Fruit fly (Drosophila melanogaster) whole organism, embryonic: Measurements from ENCODE around the gene lectin-29Ca.

Experiments
- Antp ChIP-seq: fragments of 200-800 bp; sonication (Bioruptor generic); optimal IDR thresholded peaks from 3 replicates; lab custom pipeline; 2016; ENCODE audit warnings: missing biosample characterization, missing genetic modification characterization
- Atf-2 ChIP-seq: fragments of 200-800 bp; sonication (Bioruptor generic); optimal IDR thresholded peaks from 2 replicates; lab custom pipeline; 2016; ENCODE audit warnings: missing biosample characterization, missing genetic modification characterization
- B-H1 ChIP-seq: fragments of 200-800 bp; sonication (Bioruptor generic); IDR thresholded peaks from 3 replicates; pipeline ENCODE4 v1.3.6; 2022; ENCODE audit warnings: missing biosample characterization, missing genetic modification characterization
- BEAF-32 ChIP-seq: fragments of 200-800 bp; sonication (Bioruptor generic); optimal IDR thresholded peaks from 3 replicates; lab custom pipeline; 2017; ENCODE audit warnings: missing biosample characterization, missing genetic modification characterization, mild to moderate bottlenecking, moderate library complexity, missing genetic modification reagents
- CG12659 ChIP-seq: fragments of 200-800 bp; sonication (Bioruptor generic); optimal IDR thresholded peaks from 3 replicates; lab custom pipeline; 2017; ENCODE audit warnings: mild to moderate bottlenecking, missing biosample characterization, missing genetic modification reagents, missing genetic modification characterization
- CG14710 ChIP-seq: fragments of 200-800 bp; sonication (Bioruptor generic); optimal IDR thresholded peaks from 3 replicates; lab custom pipeline; 2019; ENCODE audit warnings: missing biosample characterization, mild to moderate bottlenecking, missing genetic modification characterization, moderate library complexity
- CG1603 ChIP-seq: fragments of 200-800 bp; sonication (Bioruptor generic); optimal IDR thresholded peaks from 2 replicates; lab custom pipeline; 2019; ENCODE audit warnings: missing biosample characterization, mild to moderate bottlenecking, missing genetic modification characterization, moderate library complexity
- CG1647 ChIP-seq: fragments of 200-800 bp; sonication (Bioruptor generic); optimal IDR thresholded peaks from 3 replicates; lab custom pipeline; 2016; ENCODE audit warnings: missing biosample characterization, missing genetic modification characterization
- CG17186 ChIP-seq: fragments of 200-800 bp; sonication (Bioruptor generic); optimal IDR thresholded peaks from 3 replicates; lab custom pipeline; 2017; ENCODE audit warnings: missing biosample characterization, missing genetic modification reagents, missing genetic modification characterization
- CG1792 ChIP-seq: fragments of 200-800 bp; sonication (Bioruptor generic); optimal IDR thresholded peaks from 2 replicates; lab custom pipeline; 2016; ENCODE audit warnings: missing biosample characterization, missing genetic modification characterization
- CG2202 ChIP-seq: fragments of 200-800 bp; sonication (Bioruptor generic); optimal IDR thresholded peaks from 2 replicates; lab custom pipeline; 2018; ENCODE audit warnings: missing biosample characterization, mild to moderate bottlenecking, missing genetic modification characterization
- CG31388 ChIP-seq: fragments of 200-800 bp; sonication (Bioruptor generic); optimal IDR thresholded peaks from 2 replicates; lab custom pipeline; 2016; ENCODE audit warnings: missing biosample characterization, missing genetic modification characterization
- CG34422 ChIP-seq: fragments of 200-800 bp; sonication (Bioruptor generic); IDR thresholded peaks from 3 replicates; pipeline ENCODE4 v1.3.6; 2022; ENCODE audit warnings: missing biosample characterization, missing genetic modification characterization
- CG3726 ChIP-seq: fragments of 200-800 bp; sonication (Bioruptor generic); IDR thresholded peaks from 3 replicates; pipeline ENCODE4, ENCODE4 v1.3.6; 2022; ENCODE audit warnings: missing biosample characterization, missing genetic modification characterization
- CG4282 ChIP-seq: fragments of 200-800 bp; sonication (Bioruptor generic); optimal IDR thresholded peaks from 2 replicates; lab custom pipeline; 2016; ENCODE audit warnings: missing biosample characterization, missing genetic modification characterization
- CG4328 ChIP-seq: fragments of 200-800 bp; sonication (Bioruptor generic); optimal IDR thresholded peaks from 3 replicates; lab custom pipeline; 2017; ENCODE audit warnings: missing biosample characterization, missing genetic modification reagents, missing genetic modification characterization
- CG4820 ChIP-seq: fragments of 200-800 bp; sonication (Bioruptor generic); optimal IDR thresholded peaks from 3 replicates; lab custom pipeline; 2016; ENCODE audit warnings: missing biosample characterization, missing genetic modification characterization
- CG7786 ChIP-seq: fragments of 200-800 bp; sonication (Bioruptor generic); optimal IDR thresholded peaks from 2 replicates; lab custom pipeline; 2016; ENCODE audit warnings: missing biosample characterization, missing genetic modification characterization
- CG8089 ChIP-seq: fragments of 200-800 bp; sonication (Bioruptor generic); optimal IDR thresholded peaks from 3 replicates; lab custom pipeline; 2016; ENCODE audit warnings: missing biosample characterization, missing genetic modification characterization
- CG9932 ChIP-seq: fragments of 200-800 bp; sonication (Bioruptor generic); IDR thresholded peaks from 2 replicates; pipeline ENCODE4 v1.3.6; 2022; ENCODE audit warnings: missing biosample characterization, missing genetic modification characterization
- Dp ChIP-seq: fragments of 200-800 bp; sonication (Bioruptor generic); optimal IDR thresholded peaks from 2 replicates; lab custom pipeline; 2018; ENCODE audit warnings: missing biosample characterization, mild to moderate bottlenecking, missing genetic modification characterization, moderate library complexity
- E2f1 ChIP-seq: fragments of 200-800 bp; sonication (Bioruptor generic); IDR thresholded peaks from 2 replicates; pipeline ENCODE4 v1.3.6; 2022; ENCODE audit warnings: missing biosample characterization, missing genetic modification characterization
- Eip74EF ChIP-seq, 2 experiments: fragments of 200-800 bp in 1 of 2; fragments of >200 bp in 1 of 2; sonication (Bioruptor generic) in 1 of 2; optimal IDR thresholded peaks; 2 replicates each; lab custom pipeline; 2017 to 2019; ENCODE audit warnings: missing biosample characterization in 2 of 2, missing genetic modification characterization in 2 of 2, mild to moderate bottlenecking in 1 of 2, moderate library complexity in 1 of 2
- Hsf ChIP-seq: fragments of 200-800 bp; sonication (Bioruptor generic); optimal IDR thresholded peaks from 3 replicates; lab custom pipeline; 2016; ENCODE audit warnings: missing biosample characterization, missing genetic modification characterization
- Max ChIP-seq: fragments of 200-800 bp; sonication (Bioruptor generic); optimal IDR thresholded peaks from 2 replicates; lab custom pipeline; 2016; ENCODE audit warnings: missing biosample characterization, mild to moderate bottlenecking, missing genetic modification characterization
- Rx ChIP-seq: fragments of 200-800 bp; sonication (Bioruptor generic); IDR thresholded peaks from 2 replicates; pipeline ENCODE4 v1.3.6; 2022; ENCODE audit warnings: missing biosample characterization, missing genetic modification characterization
- Sin3A ChIP-seq: fragments of >200 bp; optimal IDR thresholded peaks from 2 replicates; lab custom pipeline; 2018
- Sry-δ ChIP-seq: fragments of 200-800 bp; sonication (Bioruptor generic); optimal IDR thresholded peaks from 2 replicates; lab custom pipeline; 2016; ENCODE audit warnings: missing biosample characterization, missing genetic modification characterization
- amos ChIP-seq: fragments of 200-800 bp; sonication (Bioruptor generic); IDR thresholded peaks from 2 replicates; pipeline ENCODE4 v1.3.6; 2022; ENCODE audit warnings: missing biosample characterization, missing genetic modification characterization; ENCODE audit not compliant: partially characterized antibody
- ap ChIP-seq: fragments of 200-800 bp; sonication (Bioruptor generic); IDR thresholded peaks from 2 replicates; pipeline ENCODE4 v1.3.6; 2022; ENCODE audit warnings: missing biosample characterization, missing genetic modification characterization
- ase ChIP-seq: fragments of 200-800 bp; sonication (Bioruptor generic); IDR thresholded peaks from 3 replicates; pipeline ENCODE4 v1.3.6; 2022; ENCODE audit warnings: missing biosample characterization, missing genetic modification characterization
- btn ChIP-seq: fragments of 200-800 bp; sonication (Bioruptor generic); optimal IDR thresholded peaks from 2 replicates; lab custom pipeline; 2016; ENCODE audit warnings: missing biosample characterization, missing genetic modification characterization
- chinmo ChIP-seq: fragments of 200-800 bp; sonication (Bioruptor generic); IDR thresholded peaks from 4 replicates; pipeline ENCODE4 v1.3.6; 2022; ENCODE audit warnings: missing biosample characterization, missing genetic modification characterization; ENCODE audit not compliant: partially characterized antibody
- ci ChIP-seq: fragments of 200-800 bp; sonication (Bioruptor generic); IDR thresholded peaks from 3 replicates; pipeline ENCODE4 v1.3.6; 2022; ENCODE audit warnings: missing biosample characterization, missing genetic modification characterization
- dpn ChIP-seq, 2 experiments: fragments of 200-800 bp; sonication (Bioruptor generic); optimal IDR thresholded peaks; 3 replicates each; lab custom pipeline; 2016; ENCODE audit warnings: missing biosample characterization in 2 of 2, missing genetic modification characterization in 2 of 2
- ewg ChIP-seq: fragments of 200-800 bp; sonication (Bioruptor generic); optimal IDR thresholded peaks from 3 replicates; lab custom pipeline; 2017; ENCODE audit warnings: mild to moderate bottlenecking, missing biosample characterization, missing genetic modification reagents, missing genetic modification characterization
- ftz-f1 ChIP-seq: fragments of 200-800 bp; sonication (Bioruptor generic); optimal IDR thresholded peaks from 2 replicates; lab custom pipeline; 2016; ENCODE audit warnings: missing biosample characterization, missing genetic modification characterization
- gsb ChIP-seq: fragments of 200-800 bp; sonication (Bioruptor generic); IDR thresholded peaks from 2 replicates; pipeline ENCODE4 v1.3.6; 2022; ENCODE audit warnings: missing biosample characterization, missing genetic modification characterization
- jing ChIP-seq: fragments of 200-800 bp; sonication (Bioruptor generic); optimal IDR thresholded peaks from 2 replicates; lab custom pipeline; 2018; ENCODE audit warnings: missing biosample characterization, mild to moderate bottlenecking, missing genetic modification characterization
- jumu ChIP-seq: fragments of 200-800 bp; sonication (Bioruptor generic); optimal IDR thresholded peaks from 3 replicates; lab custom pipeline; 2016; ENCODE audit warnings: missing biosample characterization, missing genetic modification characterization
- lmd ChIP-seq: fragments of 200-800 bp; sonication (Bioruptor generic); IDR thresholded peaks from 2 replicates; pipeline ENCODE4 v1.3.6; 2022; ENCODE audit warnings: missing biosample characterization, missing genetic modification characterization
- prd ChIP-seq, 3 experiments: fragments of >200 bp in 2 of 3; fragments of 200-800 bp in 1 of 3; sonication (Bioruptor generic) in 1 of 3; optimal IDR thresholded peaks in 2 of 3; IDR thresholded peaks in 1 of 3; 2 replicates in 2 of 3; 3 replicates in 1 of 3; pipeline versions ENCODE4 v1.3.6 to Lab custom; 2017 to 2022; ENCODE audit warnings: missing biosample characterization in 1 of 3, missing genetic modification characterization in 1 of 3
- psq ChIP-seq: fragments of 200-800 bp; sonication (Bioruptor generic); optimal IDR thresholded peaks from 2 replicates; lab custom pipeline; 2017; ENCODE audit warnings: missing biosample characterization, missing genetic modification characterization
- pzg ChIP-seq: fragments of 200-800 bp; sonication (Bioruptor generic); optimal IDR thresholded peaks from 3 replicates; lab custom pipeline; 2018; ENCODE audit warnings: missing biosample characterization, mild to moderate bottlenecking, missing genetic modification characterization, moderate library complexity
- run ChIP-seq: fragments of 200-800 bp; sonication (Bioruptor generic); optimal IDR thresholded peaks from 3 replicates; lab custom pipeline; 2018; ENCODE audit warnings: missing biosample characterization, mild to moderate bottlenecking, missing genetic modification characterization
- slbo ChIP-seq: fragments of 200-800 bp; sonication (Bioruptor generic); IDR thresholded peaks from 2 replicates; pipeline ENCODE4 v1.3.6; 2022; ENCODE audit warnings: missing biosample characterization, missing genetic modification characterization
- slp2 ChIP-seq: fragments of 200-800 bp; sonication (Bioruptor generic); optimal IDR thresholded peaks from 2 replicates; lab custom pipeline; 2016; ENCODE audit warnings: missing biosample characterization, missing genetic modification characterization
- sob ChIP-seq: fragments of 200-800 bp; sonication (Bioruptor generic); IDR thresholded peaks from 2 replicates; pipeline ENCODE4 v1.3.6; 2022; ENCODE audit warnings: missing biosample characterization, missing genetic modification characterization
- ssp ChIP-seq: fragments of 200-800 bp; sonication (Bioruptor generic); IDR thresholded peaks from 2 replicates; pipeline ENCODE4 v1.3.6; 2022; ENCODE audit warnings: missing biosample characterization, missing genetic modification characterization
- tup ChIP-seq: fragments of 200-800 bp; sonication (Bioruptor generic); optimal IDR thresholded peaks from 2 replicates; lab custom pipeline; 2016; ENCODE audit warnings: missing biosample characterization, mild to moderate bottlenecking, missing genetic modification characterization, moderate library complexity
- zfh1 ChIP-seq: fragments of 200-800 bp; sonication (Bioruptor generic); IDR thresholded peaks from 3 replicates; pipeline ENCODE4 v1.3.6; 2022; ENCODE audit warnings: missing biosample characterization, missing genetic modification characterization

Gene lectin-29Ca

dm6 chr2L:8437176-8437575 is 43.1 kb upstream of the lectin-29Ca start, which contains the start of the genes D12 and Chrac-14 (continued):
- TF ChIP-seq CG3726 (GFP tag; lab: Robert Waterston, UW) (no peak), Antp (peak; percentile 56), sob (GFP tag; lab: Robert Waterston, UW) (peak; percentile 69; the same call in 1 of the 2 replicates), CG14710 (tag; lab: Kevin White, UChicago) (peak; percentile 29), CG2202 (tag; lab: Kevin White, UChicago) (no peak), btn (GFP tag; lab: Kevin White, UChicago) (no peak), ewg (GFP tag; lab: Kevin White, UChicago) (peak; percentile 37), jing (GFP tag; lab: Kevin White, UChicago) (no peak), ci (peak; percentile 64; the same call in 1 of the 3 replicates), CG4282 (GFP tag; lab: Kevin White, UChicago) (peak; percentile 0), CG8089 (GFP tag; lab: Kevin White, UChicago) (peak; percentile 18), ssp (GFP tag; lab: Robert Waterston, UW) (no peak), pzg (GFP tag; lab: Kevin White, UChicago) (peak; percentile 60), E2f1 (GFP tag; lab: Robert Waterston, UW) (peak; percentile 37; the same call in 1 of the 2 replicates), ftz-f1 (GFP tag; lab: Kevin White, UChicago) (no peak), CG4328 (GFP tag; lab: Kevin White, UChicago) (no peak), dpn (GFP tag; optimal IDR thresholded peaks at IDR 0.05; lab: Kevin White, UChicago) (peak in 1 of 2 experiments; percentile 5), tup (GFP tag; lab: Kevin White, UChicago) (no peak), Rx (GFP tag; lab: Robert Waterston, UW) (0 out of 2 replicates have a peak, but pooled peaks have one; percentile 2), Sin3A (peak; percentile 50), CG31388 (GFP tag; lab: Kevin White, UChicago) (no peak), chinmo (GFP tag; lab: Robert Waterston, UW) (0 out of 4 replicates have a peak, but pooled peaks have one; percentile 10), CG1603 (tag; lab: Kevin White, UChicago) (peak; percentile 65), slp2 (GFP tag; lab: Kevin White, UChicago) (no peak), psq (GFP tag; lab: Kevin White, UChicago) (peak; percentile 8), jumu (GFP tag; lab: Kevin White, UChicago) (peak; percentile 36), Dp (GFP tag; lab: Kevin White, UChicago) (peak; percentile 70), Eip74EF (GFP tag; optimal IDR thresholded peaks at IDR 0.05; lab: Kevin White, UChicago) (no peak), CG1647 (no peak), run (tag; lab: Kevin White, UChicago) (no peak), CG7786 (GFP tag; lab: Kevin White, UChicago) (peak; percentile 14), Hsf (GFP tag; lab: Kevin White, UChicago) (no peak), Max (no peak), CG9932 (peak; percentile 39; the same call in 1 of the 2 replicates), Atf-2 (GFP tag; lab: Kevin White, UChicago) (no peak), slbo (GFP tag; lab: Robert Waterston, UW) (peak; percentile 37; the same call in 1 of the 2 replicates), ase (GFP tag; lab: Robert Waterston, UW) (no peak), CG4820 (GFP tag; lab: Kevin White, UChicago) (no peak), B-H1 (GFP tag; lab: Robert Waterston, UW) (no peak; the same call in 2 of the 3 replicates), CG1792 (GFP tag; lab: Kevin White, UChicago) (no peak), zfh1 (peak; percentile 42; the same call in 1 of the 3 replicates), CG17186 (GFP tag; lab: Kevin White, UChicago) (peak; percentile 79), CG12659 (GFP tag; lab: Kevin White, UChicago) (no peak), lmd (GFP tag; lab: Robert Waterston, UW) (no peak; the same call in 1 of the 2 replicates), prd (optimal IDR thresholded peaks at IDR 0.05; lab: Kevin White, UChicago) (no peak), prd (GFP tag; IDR thresholded peaks at IDR 0.05; lab: Robert Waterston, UW) (no peak), CG34422 (GFP tag; lab: Robert Waterston, UW) (peak; percentile 39; the same call in 1 of the 3 replicates), BEAF-32 (GFP tag; lab: Kevin White, UChicago) (peak; percentile 26), Sry-δ (GFP tag; lab: Kevin White, UChicago) (peak; percentile 22), gsb (GFP tag; lab: Robert Waterston, UW) (no peak), ap (GFP tag; lab: Robert Waterston, UW) (no peak), amos (peak; percentile 30; the same call in 1 of the 2 replicates)
